Worm (Caenorhabditis elegans) whole organism, L2 larva: ENCODE data around the gene C17B7.12.
"Not testable (repeated sequence)": the region's sequence is repeated elsewhere in the genome, so short reads cannot be mapped to it uniquely, and the experiment has no call there.

Experiments
- C34F6.9 ChIP-seq: fragments of 150-350 bp; optimal IDR thresholded peaks from 2 replicates; lab custom pipeline; 2014; ENCODE audit warnings: missing biosample characterization, missing genetic modification characterization
- R02D3.7 ChIP-seq: fragments of 150-350 bp; optimal IDR thresholded peaks from 2 replicates; lab custom pipeline; 2014; ENCODE audit warnings: missing biosample characterization, missing genetic modification characterization
- Y55F3AM.14 ChIP-seq: fragments of 200-800 bp; sonication (Bioruptor generic); optimal IDR thresholded peaks from 2 replicates; lab custom pipeline; 2018; ENCODE audit warnings: mild to moderate bottlenecking, missing genetic modification characterization, missing compliant biosample characterization
- ZK546.5 ChIP-seq: sonication (generic microtip); optimal IDR thresholded peaks from 2 replicates; lab custom pipeline; 2017; ENCODE audit warnings: missing biosample characterization, missing genetic modification characterization
- alr-1 ChIP-seq: fragments of 150-350 bp; optimal IDR thresholded peaks from 2 replicates; lab custom pipeline; 2014; ENCODE audit warnings: missing biosample characterization, missing genetic modification characterization
- aly-2 ChIP-seq: fragments of 150-350 bp; optimal IDR thresholded peaks from 2 replicates; lab custom pipeline; 2014; ENCODE audit warnings: missing biosample characterization, missing genetic modification characterization
- blmp-1 ChIP-seq: sonication (generic microtip); optimal IDR thresholded peaks from 2 replicates; lab custom pipeline; 2017; ENCODE audit warnings: missing genetic modification characterization, mild to moderate bottlenecking, missing compliant biosample characterization, antibody characterized with exemption, moderate library complexity; ENCODE audit not compliant: insufficient read depth
- ceh-16 ChIP-seq: fragments of 150-350 bp; optimal IDR thresholded peaks from 2 replicates; lab custom pipeline; 2014; ENCODE audit warnings: missing biosample characterization, missing genetic modification characterization
- ceh-82 ChIP-seq: fragments of 150-350 bp; optimal IDR thresholded peaks from 2 replicates; lab custom pipeline; 2014; ENCODE audit warnings: missing biosample characterization, missing genetic modification characterization
- dmd-4 ChIP-seq: sonication (generic microtip); optimal IDR thresholded peaks from 2 replicates; lab custom pipeline; 2017; ENCODE audit warnings: missing biosample characterization, missing genetic modification characterization
- egl-27 ChIP-seq: sonication (generic microtip); optimal IDR thresholded peaks from 3 replicates; lab custom pipeline; 2017; ENCODE audit warnings: missing biosample characterization, missing genetic modification reagents, missing genetic modification characterization
- elt-3 ChIP-seq: sonication (generic microtip); optimal IDR thresholded peaks from 2 replicates; lab custom pipeline; 2017; ENCODE audit warnings: missing biosample characterization, missing genetic modification characterization
- gmeb-1 ChIP-seq: fragments of 150-350 bp; optimal IDR thresholded peaks from 2 replicates; lab custom pipeline; 2014; ENCODE audit warnings: missing biosample characterization, missing genetic modification characterization
- lin-11 ChIP-seq: fragments of 150-350 bp; sonication (generic microtip); optimal IDR thresholded peaks from 2 replicates; lab custom pipeline; 2014; ENCODE audit warnings: missing biosample characterization, missing genetic modification characterization, inconsistent platforms, mixed read lengths
- mbf-1 ChIP-seq: sonication (generic microtip); optimal IDR thresholded peaks from 2 replicates; lab custom pipeline; 2017; ENCODE audit warnings: missing biosample characterization, missing genetic modification characterization
- mdl-1 ChIP-seq, 2 experiments: fragments of 150-350 bp in 1 of 2; sonication (generic microtip) in 1 of 2; optimal IDR thresholded peaks; 2 replicates each; lab custom pipeline; 2017; ENCODE audit warnings: missing biosample characterization in 2 of 2, missing genetic modification characterization in 2 of 2
- nhr-10 ChIP-seq: sonication (generic microtip); optimal IDR thresholded peaks from 2 replicates; lab custom pipeline; 2017; ENCODE audit warnings: missing biosample characterization, missing genetic modification characterization
- nhr-12 ChIP-seq: fragments of 150-350 bp; optimal IDR thresholded peaks from 2 replicates; lab custom pipeline; 2014; ENCODE audit warnings: missing biosample characterization, missing genetic modification characterization
- nhr-21 ChIP-seq: fragments of 150-350 bp; optimal IDR thresholded peaks from 2 replicates; lab custom pipeline; 2014; ENCODE audit warnings: missing biosample characterization, missing genetic modification characterization
- nhr-23 ChIP-seq: fragments of 150-350 bp; optimal IDR thresholded peaks from 2 replicates; lab custom pipeline; 2014; ENCODE audit warnings: missing biosample characterization, missing genetic modification reagents, missing genetic modification characterization
- nhr-25 ChIP-seq: fragments of 150-350 bp; sonication (generic microtip); optimal IDR thresholded peaks from 3 replicates; lab custom pipeline; 2014; ENCODE audit warnings: missing biosample characterization, missing genetic modification characterization
- nhr-6 ChIP-seq: fragments of 150-350 bp; optimal IDR thresholded peaks from 2 replicates; lab custom pipeline; 2014; ENCODE audit warnings: missing biosample characterization, missing genetic modification characterization
- nhr-77 ChIP-seq: fragments of 150-350 bp; optimal IDR thresholded peaks from 2 replicates; lab custom pipeline; 2014; ENCODE audit warnings: missing biosample characterization, missing genetic modification characterization
- peb-1 ChIP-seq: fragments of 150-350 bp; optimal IDR thresholded peaks from 2 replicates; lab custom pipeline; 2014; ENCODE audit warnings: missing biosample characterization, missing genetic modification characterization
- sem-4 ChIP-seq: fragments of 150-350 bp; optimal IDR thresholded peaks from 2 replicates; lab custom pipeline; 2014; ENCODE audit warnings: missing biosample characterization, missing genetic modification reagents, missing genetic modification characterization
- skn-1 ChIP-seq: sonication (generic microtip); optimal IDR thresholded peaks from 2 replicates; lab custom pipeline; 2017; ENCODE audit warnings: missing biosample characterization, missing genetic modification characterization
- sma-3 ChIP-seq: sonication (generic microtip); optimal IDR thresholded peaks from 2 replicates; lab custom pipeline; 2016; ENCODE audit warnings: missing genetic modification reagents, missing genetic modification characterization, missing compliant biosample characterization
- sma-9 ChIP-seq, 2 experiments: fragments of 150-350 bp in 1 of 2; sonication (generic microtip) in 1 of 2; optimal IDR thresholded peaks; 2 replicates each; lab custom pipeline; 2014 to 2016; ENCODE audit warnings: missing genetic modification characterization in 2 of 2, mild to moderate bottlenecking in 1 of 2, missing biosample characterization in 1 of 2, missing compliant biosample characterization in 1 of 2, missing genetic modification reagents in 1 of 2, moderate library complexity in 1 of 2
- snpc-4 ChIP-seq: fragments of 150-350 bp; optimal IDR thresholded peaks from 2 replicates; lab custom pipeline; 2014; ENCODE audit warnings: missing biosample characterization, missing genetic modification characterization
- unc-39 ChIP-seq: fragments of 150-350 bp; optimal IDR thresholded peaks from 2 replicates; lab custom pipeline; 2014; ENCODE audit warnings: missing biosample characterization, missing genetic modification characterization
- unc-55 ChIP-seq: fragments of 150-350 bp; sonication (generic microtip); optimal IDR thresholded peaks from 3 replicates; lab custom pipeline; 2014; ENCODE audit warnings: missing biosample characterization, missing genetic modification reagents, missing genetic modification characterization
- zag-1 ChIP-seq: fragments of 150-350 bp; optimal IDR thresholded peaks from 2 replicates; lab custom pipeline; 2014; ENCODE audit warnings: missing biosample characterization, missing genetic modification characterization
- ztf-1 ChIP-seq: fragments of 200-800 bp; sonication (Bioruptor generic); conservative IDR thresholded peaks from 2 replicates; pipeline ENCODE4 v1.3.6; 2022; ENCODE audit warnings: missing genetic modification characterization, missing compliant biosample characterization
- ztf-11 ChIP-seq: sonication (generic microtip); optimal IDR thresholded peaks from 2 replicates; lab custom pipeline; 2017; ENCODE audit warnings: missing biosample characterization, missing genetic modification characterization
- ztf-4 ChIP-seq: fragments of 150-350 bp; optimal IDR thresholded peaks from 2 replicates; lab custom pipeline; 2014; ENCODE audit warnings: missing biosample characterization, missing genetic modification characterization

The C17B7.12 gene

ce11 chrV:3357106-3357505 lies 4.1 kb downstream of the C17B7.12 start, which contains the start of gene scrm-3:
Gene scrm-3, minus strand, starts transcription at chrV:3357206.
- no peak for TF ChIP-seq R02D3.7 (tag; lab: Kevin White, UChicago)
- TF ChIP-seq nhr-77 (tag; lab: Kevin White, UChicago), result no peak
- no peak for TF ChIP-seq sem-4
- no peak for TF ChIP-seq alr-1 (tag; lab: Kevin White, UChicago)
- no peak for TF ChIP-seq zag-1 (tag; lab: Kevin White, UChicago)
- TF ChIP-seq ceh-82 (tag; lab: Kevin White, UChicago), result no peak

ce11 chrV:3358267-3358666 lies 5.2 kb downstream of the C17B7.12 start, which contains the start of gene C04E12.5:
Gene C04E12.5, plus strand, starts transcription at chrV:3358567.
- no peak for TF ChIP-seq alr-1 (tag; lab: Kevin White, UChicago)
- TF ChIP-seq ztf-11 (tag; lab: Kevin White, UChicago), result no peak
- no peak for TF ChIP-seq gmeb-1 (tag; lab: Kevin White, UChicago)
- TF ChIP-seq aly-2 (tag; lab: Kevin White, UChicago), result no peak
- no peak for TF ChIP-seq ztf-4 (tag; lab: Kevin White, UChicago)
- TF ChIP-seq blmp-1 (tag; lab: Kevin White, UChicago), result no peak
- TF ChIP-seq zag-1 (tag; lab: Kevin White, UChicago), result no peak

DNA sequence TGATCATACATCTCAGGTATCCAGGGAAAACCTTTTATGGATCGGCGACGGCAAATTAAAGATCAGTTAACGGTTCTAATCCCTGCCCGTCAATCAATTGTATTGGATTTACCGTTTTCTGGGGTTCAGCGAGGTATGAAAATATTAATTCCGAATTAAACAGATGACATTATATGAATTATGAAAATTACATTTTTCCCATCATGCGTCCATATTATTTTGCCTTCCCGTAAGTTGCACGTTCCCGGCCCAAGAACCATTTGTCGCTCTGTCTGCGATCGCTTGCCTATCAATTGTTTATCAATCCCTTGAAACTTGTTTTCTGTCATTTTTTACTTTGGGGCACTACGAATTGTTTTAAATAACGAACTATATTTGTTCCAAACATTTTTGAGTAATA lies 8.6 kb downstream of the C17B7.12 start:
- no peak for TF ChIP-seq sem-4
- no peak for TF ChIP-seq nhr-25 (tag; lab: Kevin White, UChicago)
- no peak for TF ChIP-seq C34F6.9 (tag; lab: Kevin White, UChicago)
- TF ChIP-seq Y55F3AM.14 (GFP tag; lab: Kevin White, UChicago), result no peak
- TF ChIP-seq ceh-16 (tag; lab: Kevin White, UChicago), result no peak
- no peak for TF ChIP-seq peb-1 (tag; lab: Kevin White, UChicago)
- TF ChIP-seq nhr-12 (tag; lab: Kevin White, UChicago), result no peak
- no peak for TF ChIP-seq ZK546.5 (tag; lab: Kevin White, UChicago)
- TF ChIP-seq sma-9 (GFP tag; optimal IDR thresholded peaks at IDR 0.05; lab: Kevin White, UChicago), result no peak
- TF ChIP-seq sma-9 (tag; optimal IDR thresholded peaks at IDR 0.05; lab: Kevin White, UChicago), result no peak
- TF ChIP-seq mbf-1 (tag; lab: Kevin White, UChicago), result no peak
- no peak for TF ChIP-seq snpc-4 (tag; lab: Kevin White, UChicago)
- no peak for TF ChIP-seq skn-1 (tag; lab: Kevin White, UChicago)
- TF ChIP-seq nhr-21 (tag; lab: Kevin White, UChicago), result no peak
- no peak for TF ChIP-seq unc-39 (tag; lab: Kevin White, UChicago)

- TF ChIP-seq mdl-1 (tag; optimal IDR thresholded peaks at IDR 0.05; lab: Kevin White, UChicago) (no peak), Y55F3AM.14 (GFP tag; lab: Kevin White, UChicago) (no peak), gmeb-1 (tag; lab: Kevin White, UChicago) (no peak), aly-2 (tag; lab: Kevin White, UChicago) (no peak), nhr-23 (tag; lab: Kevin White, UChicago) (no peak), unc-55 (GFP tag; lab: Kevin White, UChicago) (no peak), zag-1 (tag; lab: Kevin White, UChicago) (no peak), mbf-1 (tag; lab: Kevin White, UChicago) (no peak), sem-4 (no peak), alr-1 (tag; lab: Kevin White, UChicago) (no peak), sma-9 (GFP tag; optimal IDR thresholded peaks at IDR 0.05; lab: Kevin White, UChicago) (no peak), sma-9 (tag; optimal IDR thresholded peaks at IDR 0.05; lab: Kevin White, UChicago) (no peak), elt-3 (tag; lab: Kevin White, UChicago) (no peak), sma-3 (GFP tag; lab: Kevin White, UChicago) (no peak), nhr-25 (tag; lab: Kevin White, UChicago) (no peak)
These were observed 9.4 kb downstream of the C17B7.12 start, which contains the start of gene C04E12.4 for ce11 chrV:3362475-3362874. Gene C04E12.4, plus strand, starts transcription at chrV:3362775.

- TF ChIP-seq dmd-4, alr-1, unc-39 (tag; lab: Kevin White, UChicago): not testable (repeated sequence)
These were observed 14.7 kb downstream of the C17B7.12 start, which contains the start of gene C04E12.2 for ce11 chrV:3367773-3368172. Gene C04E12.2, plus strand, starts transcription at chrV:3368073.

DNA sequence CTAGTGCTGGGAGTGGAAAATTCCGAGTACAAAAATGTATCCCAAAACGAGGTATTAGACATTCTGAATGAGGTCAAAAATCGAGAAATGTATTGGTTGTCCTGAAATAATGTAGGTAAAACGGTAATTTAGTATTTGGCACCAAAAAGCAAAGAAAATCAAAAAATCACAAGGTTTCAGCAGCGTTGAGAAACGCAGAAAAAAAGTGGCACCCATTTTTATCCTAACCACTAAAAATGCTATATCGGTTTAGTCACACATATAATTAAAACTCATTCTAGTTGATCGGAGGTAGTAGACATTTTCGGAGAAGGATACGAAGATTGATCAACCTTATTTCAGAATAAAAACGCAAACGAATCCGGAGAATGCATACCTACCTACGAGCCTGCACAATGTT lies 19.6 kb downstream of the C17B7.12 start, which contains the start of gene srx-121:
TSS of gene srx-121 (minus strand) at position 101 of the 400 bp plus-strand sequence.
- TF ChIP-seq nhr-10 (tag; lab: Kevin White, UChicago) (no peak), lin-11 (no peak), R02D3.7 (tag; lab: Kevin White, UChicago) (no peak), ZK546.5 (tag; lab: Kevin White, UChicago) (no peak), zag-1 (tag; lab: Kevin White, UChicago) (no peak), unc-39 (tag; lab: Kevin White, UChicago) (no peak), gmeb-1 (tag; lab: Kevin White, UChicago) (no peak), snpc-4 (tag; lab: Kevin White, UChicago) (no peak), mdl-1 (tag; optimal IDR thresholded peaks at IDR 0.05; lab: Kevin White, UChicago) (no peak), ceh-82 (tag; lab: Kevin White, UChicago) (no peak), egl-27 (tag; lab: Kevin White, UChicago) (no peak), nhr-25 (tag; lab: Kevin White, UChicago) (no peak), nhr-21 (tag; lab: Kevin White, UChicago) (no peak), dmd-4 (tag; lab: Kevin White, UChicago) (no peak), ztf-1 (GFP tag; lab: Robert Waterston, UW) (no peak), ztf-11 (tag; lab: Kevin White, UChicago) (no peak), nhr-6 (tag; lab: Kevin White, UChicago) (no peak), Y55F3AM.14 (GFP tag; lab: Kevin White, UChicago) (no peak)
- TF ChIP-seq, all 48 proteins: peak for 0
